Worm (Caenorhabditis elegans) whole organism, late embryonic: ENCODE data around the gene srx-98.

ENCODE experiments used
- C08G9.2 ChIP-seq: sonication (generic microtip); optimal IDR thresholded peaks from 2 replicates; lab custom pipeline; 2016; ENCODE audit warnings: mild to moderate bottlenecking, missing genetic modification characterization, moderate library complexity, missing compliant biosample characterization
- F13H6.1 ChIP-seq: sonication (generic microtip); optimal IDR thresholded peaks from 2 replicates; lab custom pipeline; 2016; ENCODE audit warnings: missing genetic modification characterization, missing compliant biosample characterization
- K09A11.1 ChIP-seq: sonication (generic microtip); optimal IDR thresholded peaks from 2 replicates; lab custom pipeline; 2017; ENCODE audit warnings: antibody characterized with exemption, mild to moderate bottlenecking, missing genetic modification characterization, missing compliant biosample characterization; ENCODE audit not compliant: insufficient read depth
- ahr-1 ChIP-seq: sonication (generic microtip); optimal IDR thresholded peaks from 2 replicates; lab custom pipeline; 2016; ENCODE audit warnings: missing genetic modification characterization, missing compliant biosample characterization
- ama-1 ChIP-seq: fragments of 150-350 bp; optimal IDR thresholded peaks from 2 replicates; lab custom pipeline; 2014
- ceh-19 ChIP-seq: fragments of 200-800 bp; sonication (Bioruptor generic); optimal IDR thresholded peaks from 2 replicates; lab custom pipeline; 2018; ENCODE audit warnings: mild to moderate bottlenecking, missing genetic modification characterization, missing compliant biosample characterization
- ceh-30 ChIP-seq: fragments of 150-350 bp; optimal IDR thresholded peaks from 2 replicates; lab custom pipeline; 2014; ENCODE audit warnings: missing biosample characterization, missing genetic modification characterization
- ceh-34 ChIP-seq: sonication (generic microtip); optimal IDR thresholded peaks from 2 replicates; lab custom pipeline; 2016; ENCODE audit warnings: mild to moderate bottlenecking, missing genetic modification characterization, missing compliant biosample characterization
- ceh-48 ChIP-seq: sonication (generic microtip); optimal IDR thresholded peaks from 2 replicates; lab custom pipeline; 2016; ENCODE audit warnings: missing genetic modification characterization, inconsistent platforms, missing compliant biosample characterization
- ceh-9 ChIP-seq: sonication (generic microtip); optimal IDR thresholded peaks from 2 replicates; lab custom pipeline; 2016; ENCODE audit warnings: mild to moderate bottlenecking, missing genetic modification characterization, inconsistent platforms, missing compliant biosample characterization
- che-1 ChIP-seq: sonication (generic microtip); optimal IDR thresholded peaks from 2 replicates; lab custom pipeline; 2016; ENCODE audit warnings: mild to moderate bottlenecking, missing genetic modification characterization, missing compliant biosample characterization
- elt-2 ChIP-seq: sonication (generic microtip); optimal IDR thresholded peaks from 2 replicates; lab custom pipeline; 2016; ENCODE audit warnings: missing genetic modification reagents, missing genetic modification characterization, missing compliant biosample characterization
- ets-4 ChIP-seq: sonication (generic microtip); optimal IDR thresholded peaks from 2 replicates; lab custom pipeline; 2016; ENCODE audit warnings: missing genetic modification characterization, missing compliant biosample characterization
- eyg-1 ChIP-seq: sonication (generic microtip); optimal IDR thresholded peaks from 2 replicates; lab custom pipeline; 2016; ENCODE audit warnings: missing genotype, missing genetic modification characterization, missing compliant biosample characterization
- fkh-6 ChIP-seq: sonication (generic microtip); optimal IDR thresholded peaks from 2 replicates; lab custom pipeline; 2016; ENCODE audit warnings: missing genetic modification characterization, missing compliant biosample characterization
- hlh-13 ChIP-seq: fragments of 200-800 bp; sonication (Bioruptor generic); optimal IDR thresholded peaks from 2 replicates; lab custom pipeline; 2018; ENCODE audit warnings: mild to moderate bottlenecking, missing genetic modification characterization, missing compliant biosample characterization
- nfya-1 ChIP-seq: sonication (generic microtip); optimal IDR thresholded peaks from 2 replicates; lab custom pipeline; 2017; ENCODE audit warnings: missing genetic modification characterization, mild to moderate bottlenecking, missing compliant biosample characterization, antibody characterized with exemption, moderate library complexity
- nhr-11 ChIP-seq: fragments of 150-350 bp; optimal IDR thresholded peaks from 2 replicates; lab custom pipeline; 2014; ENCODE audit warnings: missing biosample characterization, missing genetic modification characterization
- nhr-232 ChIP-seq: sonication (generic microtip); optimal IDR thresholded peaks from 2 replicates; lab custom pipeline; 2016; ENCODE audit warnings: missing genetic modification characterization, missing compliant biosample characterization
- odd-2 ChIP-seq: sonication (generic microtip); optimal IDR thresholded peaks from 2 replicates; lab custom pipeline; 2017; ENCODE audit warnings: antibody characterized with exemption, mild to moderate bottlenecking, missing genetic modification characterization, missing compliant biosample characterization
- pha-2 ChIP-seq: sonication (generic microtip); optimal IDR thresholded peaks from 2 replicates; lab custom pipeline; 2017; ENCODE audit warnings: mild to moderate bottlenecking, missing genetic modification characterization, missing compliant biosample characterization
- pqm-1 ChIP-seq: sonication (generic microtip); optimal IDR thresholded peaks from 2 replicates; lab custom pipeline; 2016; ENCODE audit warnings: missing genetic modification characterization, missing compliant biosample characterization
- ref-2 ChIP-seq: sonication (generic microtip); optimal IDR thresholded peaks from 2 replicates; lab custom pipeline; 2016; ENCODE audit warnings: missing genetic modification characterization, missing compliant biosample characterization
- rnt-1 ChIP-seq: sonication (generic microtip); optimal IDR thresholded peaks from 2 replicates; lab custom pipeline; 2016; ENCODE audit warnings: missing genetic modification characterization, missing compliant biosample characterization
- sdc-2 ChIP-seq: sonication (generic microtip); optimal IDR thresholded peaks from 2 replicates; lab custom pipeline; 2016; ENCODE audit warnings: missing genotype, missing genetic modification characterization, missing compliant biosample characterization
- sox-2 ChIP-seq: fragments of 200-800 bp; sonication (Bioruptor generic); IDR thresholded peaks from 2 replicates; pipeline ENCODE4 v1.3.6; 2022; ENCODE audit warnings: missing genetic modification reagents, missing genetic modification characterization, missing compliant biosample characterization
- sox-4 ChIP-seq: sonication (generic microtip); optimal IDR thresholded peaks from 2 replicates; lab custom pipeline; 2017; ENCODE audit warnings: mild to moderate bottlenecking, missing genetic modification characterization, inconsistent platforms, missing compliant biosample characterization
- syd-9 ChIP-seq: sonication (generic microtip); optimal IDR thresholded peaks from 2 replicates; lab custom pipeline; 2016; ENCODE audit warnings: mild to moderate bottlenecking, missing genetic modification characterization, moderate library complexity, missing compliant biosample characterization
- tbx-2 ChIP-seq: sonication (generic microtip); optimal IDR thresholded peaks from 2 replicates; lab custom pipeline; 2016; ENCODE audit warnings: missing genetic modification characterization, missing compliant biosample characterization
- unc-42 ChIP-seq: sonication (generic microtip); optimal IDR thresholded peaks from 2 replicates; lab custom pipeline; 2016; ENCODE audit warnings: missing genotype, missing genetic modification characterization, missing compliant biosample characterization
- unc-55 ChIP-seq: sonication (generic microtip); optimal IDR thresholded peaks from 2 replicates; lab custom pipeline; 2017; ENCODE audit warnings: missing biosample characterization, missing genetic modification reagents, missing genetic modification characterization
- zip-5 ChIP-seq: sonication (generic microtip); optimal IDR thresholded peaks from 2 replicates; lab custom pipeline; 2016; ENCODE audit warnings: missing genetic modification characterization, missing compliant biosample characterization
- ztf-16 ChIP-seq: sonication (generic microtip); optimal IDR thresholded peaks from 2 replicates; lab custom pipeline; 2017; ENCODE audit warnings: missing genetic modification characterization, missing compliant biosample characterization

The srx-98 gene

ce11 chrII:3673493-3673892 is 2.6 kb upstream of the srx-98 start, which contains the start of gene sea-1:
TSS of gene sea-1 (minus strand) at chrII:3673593.
- TF ChIP-seq unc-55 (GFP tag; lab: Kevin White, UChicago) (no peak), ztf-16 (tag; lab: Kevin White, UChicago) (no peak), syd-9 (tag; lab: Kevin White, UChicago) (no peak), unc-42 (tag; lab: Kevin White, UChicago) (no peak), ceh-9 (no peak), C08G9.2 (tag; lab: Kevin White, UChicago) (no peak), fkh-6 (tag; lab: Kevin White, UChicago) (no peak), nhr-11 (tag; lab: Kevin White, UChicago) (no peak), nfya-1 (tag; lab: Kevin White, UChicago) (no peak), odd-2 (tag; lab: Kevin White, UChicago) (no peak), eyg-1 (tag; lab: Kevin White, UChicago) (no peak), ref-2 (no peak), ceh-19 (GFP tag; lab: Kevin White, UChicago) (no peak), K09A11.1 (no peak), hlh-13 (GFP tag; lab: Kevin White, UChicago) (no peak)

- TF ChIP-seq pha-2 (tag; lab: Kevin White, UChicago) (no peak), tbx-2 (no peak), sox-4 (tag; lab: Kevin White, UChicago) (no peak), ceh-48 (tag; lab: Kevin White, UChicago) (no peak), ama-1 (lab: Kevin White, UChicago) (no peak), sdc-2 (no peak), rnt-1 (tag; lab: Kevin White, UChicago) (no peak)
These were observed 1.5 kb downstream of the srx-98 start, which contains the start of gene srx-97 for ce11 chrII:3669315-3669714. TSS of gene srx-97 (minus strand) at chrII:3669415.

- peak; percentile 64 for TF ChIP-seq nfya-1 (tag; lab: Kevin White, UChicago)
- no peak for TF ChIP-seq ahr-1
- no peak for TF ChIP-seq che-1 (tag; lab: Kevin White, UChicago)
- TF ChIP-seq, all 69 proteins: peak for 1
These were observed 5.7 kb downstream of the srx-98 start for ce11 chrII:3665181-3665580.

ce11 chrII:3664470-3664869 is 6.4 kb downstream of the srx-98 start, which contains the start of gene F19B10.3:
TSS of gene F19B10.3 (plus strand) at chrII:3664770.
- TF ChIP-seq zip-5 = no peak
- no peak for TF ChIP-seq pha-2 (tag; lab: Kevin White, UChicago)
- TF ChIP-seq ceh-30 (tag; lab: Kevin White, UChicago) = no peak

- TF ChIP-seq nfya-1 (tag; lab: Kevin White, UChicago) = no peak
- TF ChIP-seq ama-1 (lab: Kevin White, UChicago) = no peak
- no peak for TF ChIP-seq tbx-2
- TF ChIP-seq sox-2 (GFP tag; lab: Robert Waterston, UW) = no peak
- TF ChIP-seq pqm-1 (tag; lab: Kevin White, UChicago) = no peak
- no peak for TF ChIP-seq ceh-34 (tag; lab: Kevin White, UChicago)
- no peak for TF ChIP-seq F13H6.1 (tag; lab: Kevin White, UChicago)
- no peak for TF ChIP-seq elt-2
- no peak for TF ChIP-seq nhr-11 (tag; lab: Kevin White, UChicago)
- TF ChIP-seq nhr-232 = no peak
- no peak for TF ChIP-seq hlh-13 (GFP tag; lab: Kevin White, UChicago)
- TF ChIP-seq ets-4 (tag; lab: Kevin White, UChicago) = no peak
- no peak for TF ChIP-seq ahr-1
- no peak for TF ChIP-seq eyg-1 (tag; lab: Kevin White, UChicago)
- TF ChIP-seq, all 69 proteins: peak for 0
These were observed 7.1 kb downstream of the srx-98 start, which contains the start of gene F19B10.6 for ce11 chrII:3663796-3664195. TSS of gene F19B10.6 (minus strand) at chrII:3663896.
